Fruit fly (Drosophila melanogaster) whole organism, embryonic: ENCODE results near the gene CG7183.

Experiments used
- Atf6 ChIP-seq: fragments of 200-800 bp; sonication (Bioruptor generic); IDR thresholded peaks from 2 replicates; pipeline ENCODE4 v1.3.6; 2022; ENCODE audit warnings: missing biosample characterization, missing genetic modification characterization
- CG10209 ChIP-seq: fragments of 200-800 bp; sonication (Bioruptor generic); optimal IDR thresholded peaks from 3 replicates; lab custom pipeline; 2017; ENCODE audit warnings: missing biosample characterization, mild to moderate bottlenecking, missing genetic modification characterization, missing genetic modification reagents
- CG13424 ChIP-seq: fragments of 200-800 bp; sonication (Bioruptor generic); optimal IDR thresholded peaks from 2 replicates; lab custom pipeline; 2019; ENCODE audit warnings: missing biosample characterization, mild to moderate bottlenecking, missing genetic modification characterization, moderate library complexity
- CG13624 ChIP-seq: fragments of 200-800 bp; sonication (Bioruptor generic); optimal IDR thresholded peaks from 2 replicates; lab custom pipeline; 2016; ENCODE audit warnings: missing biosample characterization, missing genetic modification characterization
- CG13775 ChIP-seq: fragments of 200-800 bp; sonication (Bioruptor generic); optimal IDR thresholded peaks from 3 replicates; lab custom pipeline; 2017; ENCODE audit warnings: missing biosample characterization, mild to moderate bottlenecking, missing genetic modification characterization
- CG15011 ChIP-seq: fragments of 200-800 bp; sonication (Bioruptor generic); optimal IDR thresholded peaks from 3 replicates; lab custom pipeline; 2018; ENCODE audit warnings: missing biosample characterization, mild to moderate bottlenecking, missing genetic modification characterization
- CG1602 ChIP-seq: fragments of 200-800 bp; sonication (Bioruptor generic); optimal IDR thresholded peaks from 3 replicates; lab custom pipeline; 2016; ENCODE audit warnings: missing biosample characterization, missing genetic modification characterization
- CG16813 ChIP-seq: fragments of 200-800 bp; sonication (Bioruptor generic); IDR thresholded peaks from 3 replicates; pipeline ENCODE4 v1.3.6; 2022; ENCODE audit warnings: missing biosample characterization, missing genetic modification characterization; ENCODE audit not compliant: partially characterized antibody
- CG17385 ChIP-seq: fragments of 200-800 bp; sonication (Bioruptor generic); optimal IDR thresholded peaks from 3 replicates; lab custom pipeline; 2018; ENCODE audit warnings: missing biosample characterization, mild to moderate bottlenecking, missing genetic modification characterization
- CG18599 ChIP-seq: fragments of 200-800 bp; sonication (Bioruptor generic); optimal IDR thresholded peaks from 3 replicates; lab custom pipeline; 2017; ENCODE audit warnings: missing biosample characterization, missing genetic modification characterization, mild to moderate bottlenecking, moderate library complexity, missing genetic modification reagents
- CG2116 ChIP-seq: fragments of 200-800 bp; sonication (Bioruptor generic); optimal IDR thresholded peaks from 3 replicates; lab custom pipeline; 2018; ENCODE audit warnings: missing biosample characterization, mild to moderate bottlenecking, missing genetic modification characterization
- CG2120 ChIP-seq: fragments of 200-800 bp; sonication (Bioruptor generic); optimal IDR thresholded peaks from 3 replicates; lab custom pipeline; 2016; ENCODE audit warnings: missing biosample characterization, missing genetic modification characterization
- CG30431 ChIP-seq: fragments of 200-800 bp; sonication (Bioruptor generic); optimal IDR thresholded peaks from 2 replicates; lab custom pipeline; 2017; ENCODE audit warnings: missing biosample characterization, missing genetic modification characterization
- CG43689 ChIP-seq: fragments of 200-800 bp; sonication (Bioruptor generic); IDR thresholded peaks from 2 replicates; pipeline ENCODE4 v1.3.6; 2022; ENCODE audit warnings: missing biosample characterization, missing genetic modification characterization
- CG4707 ChIP-seq: fragments of 200-800 bp; sonication (Bioruptor generic); optimal IDR thresholded peaks from 2 replicates; lab custom pipeline; 2018; ENCODE audit warnings: missing biosample characterization, mild to moderate bottlenecking, missing genetic modification characterization, moderate library complexity
- CG5180 ChIP-seq: fragments of 200-800 bp; sonication (Bioruptor generic); optimal IDR thresholded peaks from 3 replicates; lab custom pipeline; 2017; ENCODE audit warnings: missing biosample characterization, missing genetic modification characterization, mild to moderate bottlenecking, moderate library complexity, missing genetic modification reagents
- CG8359 ChIP-seq: fragments of 200-800 bp; sonication (Bioruptor generic); optimal IDR thresholded peaks from 2 replicates; lab custom pipeline; 2017; ENCODE audit warnings: missing biosample characterization, mild to moderate bottlenecking, missing genetic modification characterization, borderline replicate concordance
- Camta ChIP-seq: fragments of 200-800 bp; sonication (Bioruptor generic); optimal IDR thresholded peaks from 2 replicates; lab custom pipeline; 2016; ENCODE audit warnings: missing biosample characterization, missing genetic modification characterization
- Dek ChIP-seq: fragments of 200-800 bp; sonication (Bioruptor generic); optimal IDR thresholded peaks from 3 replicates; lab custom pipeline; 2019; ENCODE audit warnings: missing biosample characterization, mild to moderate bottlenecking, missing genetic modification characterization, moderate library complexity
- Elba2 ChIP-seq: fragments of 200-800 bp; sonication (Bioruptor generic); optimal IDR thresholded peaks from 3 replicates; lab custom pipeline; 2016; ENCODE audit warnings: missing biosample characterization, missing genetic modification characterization
- H15 ChIP-seq: fragments of 200-800 bp; sonication (Bioruptor generic); IDR thresholded peaks from 3 replicates; pipeline ENCODE4 v1.3.6; 2022; ENCODE audit warnings: missing biosample characterization, missing genetic modification characterization
- Hey ChIP-seq: fragments of 200-800 bp; sonication (Bioruptor generic); optimal IDR thresholded peaks from 3 replicates; lab custom pipeline; 2018; ENCODE audit warnings: missing biosample characterization, mild to moderate bottlenecking, missing genetic modification characterization
- Opbp ChIP-seq: fragments of 200-800 bp; sonication (Bioruptor generic); IDR thresholded peaks from 3 replicates; pipeline ENCODE4 v1.3.6; 2022; ENCODE audit warnings: missing biosample characterization, missing genetic modification characterization; ENCODE audit not compliant: partially characterized antibody
- Rfx ChIP-seq: fragments of 200-800 bp; sonication (Bioruptor generic); IDR thresholded peaks from 2 replicates; pipeline ENCODE4 v1.3.6; 2022; ENCODE audit warnings: missing biosample characterization, missing genetic modification characterization
- Rx ChIP-seq: fragments of 200-800 bp; sonication (Bioruptor generic); IDR thresholded peaks from 2 replicates; pipeline ENCODE4 v1.3.6; 2022; ENCODE audit warnings: missing biosample characterization, missing genetic modification characterization
- Ssrp ChIP-seq: fragments of 200-800 bp; sonication (Bioruptor generic); optimal IDR thresholded peaks from 2 replicates; lab custom pipeline; 2018; ENCODE audit warnings: missing biosample characterization, mild to moderate bottlenecking, missing genetic modification characterization, moderate library complexity
- Trl ChIP-seq, 3 experiments: fragments of >200 bp in 2 of 3; fragments of 200-800 bp in 1 of 3; sonication (Bioruptor generic) in 1 of 3; optimal IDR thresholded peaks; 2 replicates in 1 of 3; 3 replicates in 2 of 3; lab custom pipeline; 2016 to 2017; ENCODE audit warnings: missing biosample characterization in 1 of 3, missing genetic modification characterization in 1 of 3
- Usf ChIP-seq: fragments of 200-800 bp; sonication (Bioruptor generic); optimal IDR thresholded peaks from 2 replicates; lab custom pipeline; 2017; ENCODE audit warnings: missing genotype, missing biosample characterization, missing genetic modification characterization
- caup ChIP-seq: fragments of 200-800 bp; sonication (Bioruptor generic); optimal IDR thresholded peaks from 3 replicates; lab custom pipeline; 2017; ENCODE audit warnings: missing biosample characterization, mild to moderate bottlenecking, missing genetic modification characterization, moderate library complexity; ENCODE audit not compliant: severe bottlenecking
- chif ChIP-seq, 2 experiments: fragments of 200-800 bp; sonication (Bioruptor generic); optimal IDR thresholded peaks; 3 replicates each; lab custom pipeline; 2016; ENCODE audit warnings: missing biosample characterization in 2 of 2, missing genetic modification characterization in 2 of 2
- chm ChIP-seq: fragments of 200-800 bp; sonication (Bioruptor generic); IDR thresholded peaks from 2 replicates; pipeline ENCODE4 v1.3.6; 2022; ENCODE audit warnings: missing biosample characterization, missing genetic modification characterization
- crc ChIP-seq: fragments of 200-800 bp; sonication (Bioruptor generic); optimal IDR thresholded peaks from 2 replicates; lab custom pipeline; 2016; ENCODE audit warnings: missing biosample characterization, missing genetic modification characterization
- crol ChIP-seq: fragments of 200-800 bp; sonication (Bioruptor generic); IDR thresholded peaks from 2 replicates; pipeline ENCODE4 v1.3.6; 2022; ENCODE audit warnings: missing biosample characterization, missing genetic modification characterization
- da ChIP-seq: fragments of 200-800 bp; sonication (Bioruptor generic); optimal IDR thresholded peaks from 2 replicates; lab custom pipeline; 2016; ENCODE audit warnings: missing biosample characterization, missing genetic modification characterization
- dmrt99B ChIP-seq: fragments of 200-800 bp; sonication (Bioruptor generic); optimal IDR thresholded peaks from 2 replicates; lab custom pipeline; 2018; ENCODE audit warnings: missing biosample characterization, mild to moderate bottlenecking, missing genetic modification characterization, moderate library complexity
- fd64A ChIP-seq: fragments of 200-800 bp; sonication (Bioruptor generic); optimal IDR thresholded peaks from 3 replicates; lab custom pipeline; 2018; ENCODE audit warnings: missing biosample characterization, mild to moderate bottlenecking, missing genetic modification characterization
- ftz-f1 ChIP-seq: fragments of 200-800 bp; sonication (Bioruptor generic); optimal IDR thresholded peaks from 2 replicates; lab custom pipeline; 2016; ENCODE audit warnings: missing biosample characterization, missing genetic modification characterization
- gce ChIP-seq: fragments of 200-800 bp; sonication (Bioruptor generic); IDR thresholded peaks from 3 replicates; pipeline ENCODE4 v1.3.6; 2022; ENCODE audit warnings: missing biosample characterization, missing genetic modification characterization
- jumu ChIP-seq: fragments of 200-800 bp; sonication (Bioruptor generic); optimal IDR thresholded peaks from 3 replicates; lab custom pipeline; 2016; ENCODE audit warnings: missing biosample characterization, missing genetic modification characterization
- lbe ChIP-seq: fragments of 200-800 bp; sonication (Bioruptor generic); optimal IDR thresholded peaks from 2 replicates; lab custom pipeline; 2016; ENCODE audit warnings: missing biosample characterization, mild to moderate bottlenecking, missing genetic modification characterization
- nerfin-1 ChIP-seq: fragments of 200-800 bp; sonication (Bioruptor generic); optimal IDR thresholded peaks from 3 replicates; lab custom pipeline; 2019; ENCODE audit warnings: missing biosample characterization, mild to moderate bottlenecking, missing genetic modification characterization, moderate library complexity
- nom ChIP-seq: fragments of 200-800 bp; sonication (Bioruptor generic); optimal IDR thresholded peaks from 2 replicates; lab custom pipeline; 2017; ENCODE audit warnings: missing biosample characterization, missing genetic modification characterization, mild to moderate bottlenecking, moderate library complexity, missing genetic modification reagents
- org-1 ChIP-seq: fragments of 200-800 bp; sonication (Bioruptor generic); optimal IDR thresholded peaks from 2 replicates; lab custom pipeline; 2017; ENCODE audit warnings: missing biosample characterization, missing genetic modification characterization
- sob ChIP-seq: fragments of 200-800 bp; sonication (Bioruptor generic); IDR thresholded peaks from 2 replicates; pipeline ENCODE4 v1.3.6; 2022; ENCODE audit warnings: missing biosample characterization, missing genetic modification characterization
- tgo ChIP-seq: fragments of 200-800 bp; sonication (Bioruptor generic); IDR thresholded peaks from 3 replicates; pipeline ENCODE4 v1.3.6; 2022; ENCODE audit warnings: missing biosample characterization, missing genetic modification characterization
- tna ChIP-seq: fragments of 200-800 bp; sonication (Bioruptor generic); IDR thresholded peaks from 2 replicates; pipeline ENCODE4 v1.3.6; 2022; ENCODE audit warnings: missing biosample characterization, missing genetic modification characterization; ENCODE audit not compliant: partially characterized antibody
- wor ChIP-seq: fragments of 200-800 bp; sonication (Bioruptor generic); IDR thresholded peaks from 2 replicates; pipeline ENCODE4 v1.3.6; 2022; ENCODE audit warnings: missing biosample characterization, missing genetic modification characterization

CG7183 gene

dm6 chr3R:18171983-18172967 is 48.2 kb downstream of the CG7183 start (continued):
- peak; percentile 75 for TF ChIP-seq CG2116 (GFP tag; lab: Kevin White, UChicago)
- TF ChIP-seq caup (GFP tag; lab: Kevin White, UChicago): peak; percentile 93
- peak; percentile 87 for TF ChIP-seq CG30431
- TF ChIP-seq Elba2: peak; percentile 66
- TF ChIP-seq Camta (GFP tag; lab: Kevin White, UChicago): peak; percentile 89
- peak; percentile 91 for TF ChIP-seq tgo (GFP tag; lab: Robert Waterston, UW)
- peak; percentile 85 for TF ChIP-seq CG4707
- TF ChIP-seq CG1602 (GFP tag; lab: Kevin White, UChicago): peak; percentile 93
- TF ChIP-seq crol (GFP tag; lab: Robert Waterston, UW): peak; percentile 66
- TF ChIP-seq jumu: peak; percentile 84
- TF ChIP-seq CG5180 (GFP tag; lab: Kevin White, UChicago): peak; percentile 84
- peak; percentile 79 for TF ChIP-seq fd64A (GFP tag; lab: Kevin White, UChicago)
- TF ChIP-seq CG13424 (tag; lab: Kevin White, UChicago): peak; percentile 98
- TF ChIP-seq CG16813 (GFP tag; lab: Robert Waterston, UW): no peak
- TF ChIP-seq nerfin-1 (tag; lab: Kevin White, UChicago): peak; percentile 93
- TF ChIP-seq CG10209 (GFP tag; lab: Kevin White, UChicago): peak; percentile 93
- TF ChIP-seq CG8359 (GFP tag; lab: Kevin White, UChicago): peak; percentile 84
- peak; percentile 95 for TF ChIP-seq CG18599 (GFP tag; lab: Kevin White, UChicago)
- peak; percentile 92 for TF ChIP-seq wor (GFP tag; lab: Robert Waterston, UW)
- peak; percentile 84 for TF ChIP-seq Rfx (GFP tag; lab: Robert Waterston, UW)
- TF ChIP-seq ftz-f1: peak; percentile 26
- no peak for TF ChIP-seq lbe
- TF ChIP-seq org-1 (GFP tag; lab: Kevin White, UChicago): peak; percentile 94
- peak; percentile 45; the same call in 1 of the 2 replicates for TF ChIP-seq CG43689 (GFP tag; lab: Robert Waterston, UW)
- TF ChIP-seq Opbp (GFP tag; lab: Robert Waterston, UW): no peak
- TF ChIP-seq chif (GFP tag; optimal IDR thresholded peaks at IDR 0.05; lab: Kevin White, UChicago): peak; percentile 88 to 93
- TF ChIP-seq CG17385 (GFP tag; lab: Kevin White, UChicago): peak; percentile 91
- peak; percentile 66 for TF ChIP-seq Rx (GFP tag; lab: Robert Waterston, UW)
- peak; percentile 70 for TF ChIP-seq da (GFP tag; lab: Kevin White, UChicago)
- peak; percentile 95 for TF ChIP-seq dmrt99B (tag; lab: Kevin White, UChicago)
- peak; percentile 89 for TF ChIP-seq CG15011 (GFP tag; lab: Kevin White, UChicago)
- TF ChIP-seq Ssrp (tag; lab: Kevin White, UChicago): peak; percentile 98
- TF ChIP-seq Usf (GFP tag; lab: Kevin White, UChicago): peak; percentile 79
- TF ChIP-seq chm (GFP tag; lab: Robert Waterston, UW): peak; percentile 78
- peak; percentile 78 for TF ChIP-seq CG13624
- peak; percentile 89 for TF ChIP-seq Dek (tag; lab: Kevin White, UChicago)
- TF ChIP-seq nom (GFP tag; lab: Kevin White, UChicago): no peak
- peak; percentile 52 for TF ChIP-seq Hey
- TF ChIP-seq Atf6: peak; percentile 89
- no peak for TF ChIP-seq tna (GFP tag; lab: Robert Waterston, UW)
- peak; percentile 79; the same call in 2 of the 3 replicates for TF ChIP-seq gce (GFP tag; lab: Robert Waterston, UW)
- TF ChIP-seq CG2120 (GFP tag; lab: Kevin White, UChicago): peak; percentile 94
- peak; percentile 90 for TF ChIP-seq sob
- TF ChIP-seq CG13775 (GFP tag; lab: Kevin White, UChicago): peak; percentile 94
- TF ChIP-seq Trl (optimal IDR thresholded peaks at IDR 0.05; lab: Kevin White, UChicago): peak; percentile 76 to 77
- TF ChIP-seq Trl (GFP tag; optimal IDR thresholded peaks at IDR 0.05; lab: Kevin White, UChicago): peak; percentile 74
- TF ChIP-seq H15 (GFP tag; lab: Robert Waterston, UW): peak; percentile 75
- peak; percentile 88 for TF ChIP-seq crc
